Fruit fly (Drosophila melanogaster): ENCODE data around the gene CG43331.

DNA sequence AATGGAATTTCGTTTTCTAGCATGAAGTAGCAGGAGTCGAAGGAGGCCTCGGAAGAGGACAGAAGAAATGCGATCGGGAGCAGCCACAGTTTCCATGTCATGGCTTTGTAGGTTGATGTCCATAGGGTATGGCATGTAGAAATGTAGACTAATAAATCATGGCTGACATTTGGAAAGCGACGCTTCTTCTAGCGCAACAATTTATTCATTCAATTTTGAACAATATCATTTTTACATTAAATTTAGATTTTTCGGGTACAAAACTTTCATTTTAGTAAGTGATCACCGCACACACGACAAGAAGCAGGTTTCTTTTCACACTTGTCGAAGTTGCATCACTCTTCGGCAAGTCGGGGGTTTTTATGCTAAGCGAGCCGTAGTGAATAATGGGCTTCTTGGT, 693 bp upstream of the CG43331 start, which contains the start of gene CG43330:
- no peak for TF ChIP-seq ttk (optimal IDR thresholded peaks at IDR 0.05)
- TF ChIP-seq Myc (optimal IDR thresholded peaks at IDR 0.05): no peak
- TF ChIP-seq psq (optimal IDR thresholded peaks at IDR 0.05): no peak

Data from Kc167 (cell line).